Worm (Caenorhabditis elegans) whole organism, mixed stage, embryonic: ENCODE measurements around the gene C05E11.2.
A peak's percentile ranks its signal among the peaks of the same experiment; 100 is the strongest.

Source experiments
- M03D4.4 ChIP-seq: sonication (generic microtip); optimal IDR thresholded peaks from 2 replicates; lab custom pipeline; 2017; ENCODE audit warnings: mild to moderate bottlenecking, missing genetic modification characterization, missing compliant biosample characterization
- bed-3 ChIP-seq: fragments of 200-800 bp; sonication (Bioruptor generic); optimal IDR thresholded peaks from 3 replicates; lab custom pipeline; 2018; ENCODE audit warnings: mild to moderate bottlenecking, missing genetic modification characterization, moderate library complexity, missing compliant biosample characterization
- ceh-39 ChIP-seq: fragments of 150-350 bp; optimal IDR thresholded peaks from 2 replicates; lab custom pipeline; 2014; ENCODE audit warnings: missing biosample characterization, missing genetic modification characterization
- ceh-83 ChIP-seq: fragments of 200-800 bp; sonication (Bioruptor generic); optimal IDR thresholded peaks from 2 replicates; lab custom pipeline; 2018; ENCODE audit warnings: mild to moderate bottlenecking, missing genetic modification characterization, missing compliant biosample characterization
- ces-1 ChIP-seq: fragments of 150-350 bp; optimal IDR thresholded peaks from 2 replicates; lab custom pipeline; 2014; ENCODE audit warnings: missing biosample characterization, missing genetic modification reagents, missing genetic modification characterization
- cnd-1 ChIP-seq: fragments of 200-800 bp; sonication (Bioruptor generic); optimal IDR thresholded peaks from 2 replicates; lab custom pipeline; 2018; ENCODE audit warnings: mild to moderate bottlenecking, missing genetic modification characterization, missing compliant biosample characterization
- drap-1 ChIP-seq: fragments of 200-800 bp; sonication (Bioruptor generic); optimal IDR thresholded peaks from 3 replicates; lab custom pipeline; 2018; ENCODE audit warnings: mild to moderate bottlenecking, missing genetic modification characterization, missing compliant biosample characterization
- elt-1 ChIP-seq: sonication (generic microtip); optimal IDR thresholded peaks from 2 replicates; lab custom pipeline; 2017; ENCODE audit warnings: missing genetic modification characterization, mild to moderate bottlenecking, missing compliant biosample characterization, antibody characterized with exemption, moderate library complexity, borderline replicate concordance; ENCODE audit not compliant: insufficient read depth
- elt-3 ChIP-seq: fragments of 150-350 bp; optimal IDR thresholded peaks from 2 replicates; lab custom pipeline; 2014; ENCODE audit warnings: missing biosample characterization, missing genetic modification characterization
- flh-1 ChIP-seq: fragments of 200-800 bp; sonication (Bioruptor generic); optimal IDR thresholded peaks from 2 replicates; lab custom pipeline; 2018; ENCODE audit warnings: mild to moderate bottlenecking, missing genetic modification characterization, moderate library complexity, missing compliant biosample characterization
- ham-2 ChIP-seq: fragments of 200-800 bp; sonication (Bioruptor generic); optimal IDR thresholded peaks from 2 replicates; lab custom pipeline; 2018; ENCODE audit warnings: mild to moderate bottlenecking, missing genetic modification characterization, missing compliant biosample characterization
- hlh-1 ChIP-seq: fragments of 150-350 bp; optimal IDR thresholded peaks from 2 replicates; lab custom pipeline; 2014; ENCODE audit warnings: missing biosample characterization, missing genetic modification reagents, missing genetic modification characterization
- lin-13 ChIP-seq: fragments of 150-350 bp; optimal IDR thresholded peaks from 2 replicates; lab custom pipeline; 2014; ENCODE audit warnings: missing biosample characterization, missing genetic modification characterization
- lin-32 ChIP-seq: fragments of 200-800 bp; sonication (Bioruptor generic); optimal IDR thresholded peaks from 2 replicates; lab custom pipeline; 2018; ENCODE audit warnings: mild to moderate bottlenecking, missing genetic modification characterization, missing compliant biosample characterization
- lsy-2 ChIP-seq: fragments of 150-350 bp; optimal IDR thresholded peaks from 2 replicates; lab custom pipeline; 2014; ENCODE audit warnings: missing biosample characterization, missing genetic modification characterization
- mep-1 ChIP-seq: fragments of 150-350 bp; optimal IDR thresholded peaks from 2 replicates; lab custom pipeline; 2017; ENCODE audit warnings: missing biosample characterization, missing genetic modification reagents, missing genetic modification characterization, inconsistent platforms
- mls-2 ChIP-seq: sonication (generic microtip); optimal IDR thresholded peaks from 2 replicates; lab custom pipeline; 2016; ENCODE audit warnings: mild to moderate bottlenecking, missing genetic modification characterization, moderate library complexity, missing compliant biosample characterization
- nhr-12 ChIP-seq: fragments of 150-350 bp; optimal IDR thresholded peaks from 2 replicates; lab custom pipeline; 2014; ENCODE audit warnings: missing biosample characterization, missing genetic modification characterization
- nhr-2 ChIP-seq: fragments of 150-350 bp; optimal IDR thresholded peaks from 2 replicates; lab custom pipeline; 2014; ENCODE audit warnings: missing biosample characterization, missing genetic modification characterization
- nhr-237 ChIP-seq: fragments of 150-350 bp; optimal IDR thresholded peaks from 2 replicates; lab custom pipeline; 2014; ENCODE audit warnings: missing biosample characterization, missing genetic modification characterization
- nhr-28 ChIP-seq: fragments of 150-350 bp; optimal IDR thresholded peaks from 2 replicates; lab custom pipeline; 2014; ENCODE audit warnings: missing biosample characterization, missing genetic modification characterization
- nhr-76 ChIP-seq: sonication (generic microtip); optimal IDR thresholded peaks from 2 replicates; lab custom pipeline; 2017; ENCODE audit warnings: missing biosample characterization, missing genetic modification characterization
- pha-4 ChIP-seq: fragments of 150-350 bp; optimal IDR thresholded peaks from 2 replicates; lab custom pipeline; 2018; ENCODE audit warnings: missing biosample characterization, missing genetic modification reagents, missing genetic modification characterization
- sem-2 ChIP-seq: fragments of 200-800 bp; sonication (Bioruptor generic); optimal IDR thresholded peaks from 2 replicates; lab custom pipeline; 2018; ENCODE audit warnings: mild to moderate bottlenecking, missing genetic modification characterization, missing compliant biosample characterization
- sptf-1 ChIP-seq: sonication (generic microtip); optimal IDR thresholded peaks from 2 replicates; lab custom pipeline; 2017; ENCODE audit warnings: mild to moderate bottlenecking, missing genetic modification characterization, moderate library complexity, missing compliant biosample characterization
- tbx-8 ChIP-seq: fragments of 200-800 bp; sonication (Bioruptor generic); optimal IDR thresholded peaks from 2 replicates; lab custom pipeline; 2018; ENCODE audit warnings: mild to moderate bottlenecking, missing genetic modification characterization, moderate library complexity, missing compliant biosample characterization
- unc-120 ChIP-seq: sonication (generic microtip); optimal IDR thresholded peaks from 2 replicates; lab custom pipeline; 2017; ENCODE audit warnings: missing genetic modification characterization, missing compliant biosample characterization; ENCODE audit not compliant: poor library complexity, severe bottlenecking
- unc-39 ChIP-seq: fragments of 150-350 bp; optimal IDR thresholded peaks from 2 replicates; lab custom pipeline; 2014; ENCODE audit warnings: missing biosample characterization, missing genetic modification characterization
- unc-62 ChIP-seq: fragments of 150-350 bp; optimal IDR thresholded peaks from 2 replicates; lab custom pipeline; 2014; ENCODE audit warnings: missing biosample characterization, missing genetic modification reagents, missing genetic modification characterization
- zip-8 ChIP-seq: fragments of 150-350 bp; optimal IDR thresholded peaks from 2 replicates; lab custom pipeline; 2014; ENCODE audit warnings: missing biosample characterization, missing genetic modification characterization
- ztf-11 ChIP-seq: fragments of 150-350 bp; optimal IDR thresholded peaks from 2 replicates; lab custom pipeline; 2014; ENCODE audit warnings: missing biosample characterization, missing genetic modification characterization

The C05E11.2 gene

DNA sequence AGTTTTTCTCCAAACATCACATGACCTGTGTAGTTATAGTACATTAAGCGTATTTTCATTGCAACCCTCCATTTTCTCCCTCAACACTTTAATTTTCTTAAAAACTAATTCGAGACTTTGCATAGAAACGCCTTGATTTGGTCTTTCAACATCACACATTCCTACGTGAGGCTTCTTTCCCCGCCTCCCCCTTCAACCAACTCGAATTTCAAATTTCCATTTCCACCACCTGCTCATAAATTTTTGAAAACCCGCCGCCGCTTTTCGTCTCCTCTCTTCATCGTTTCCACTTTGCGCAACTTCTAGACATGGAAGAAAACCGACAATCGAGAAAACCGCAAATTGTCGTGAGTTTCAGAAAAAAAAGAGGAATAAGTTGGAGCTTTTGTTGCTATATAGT is 8.8 kb upstream of the C05E11.2 start, which contains the start of gene C05E11.3:
Gene C05E11.3, plus strand, starts transcription at position 301 of the 400 bp plus-strand sequence.
- TF ChIP-seq ces-1 (GFP tag; lab: Kevin White, UChicago) (no peak), pha-4 (tag; lab: Kevin White, UChicago) (no peak), unc-39 (no peak), mls-2 (no peak), ceh-39 (no peak), ham-2 (GFP tag; lab: Kevin White, UChicago) (no peak), nhr-76 (tag; lab: Kevin White, UChicago) (no peak), tbx-8 (no peak), unc-120 (no peak), ceh-83 (GFP tag; lab: Kevin White, UChicago) (no peak), lsy-2 (tag; lab: Kevin White, UChicago) (no peak), elt-1 (tag; lab: Kevin White, UChicago) (no peak), unc-62 (no peak), nhr-12 (tag; lab: Kevin White, UChicago) (no peak), zip-8 (tag; lab: Kevin White, UChicago) (no peak), bed-3 (no peak)

- TF ChIP-seq unc-39 (no peak), ztf-11 (no peak), sptf-1 (tag; lab: Kevin White, UChicago) (no peak), cnd-1 (tag; lab: Kevin White, UChicago) (no peak), drap-1 (GFP tag; lab: Kevin White, UChicago) (no peak), elt-1 (tag; lab: Kevin White, UChicago) (no peak), ces-1 (GFP tag; lab: Kevin White, UChicago) (no peak), nhr-237 (tag; lab: Kevin White, UChicago) (no peak), nhr-28 (tag; lab: Kevin White, UChicago) (no peak), M03D4.4 (no peak)
Observed at ce11 chrX:4578581-4578980, 8.1 kb upstream of the C05E11.2 start.

DNA sequence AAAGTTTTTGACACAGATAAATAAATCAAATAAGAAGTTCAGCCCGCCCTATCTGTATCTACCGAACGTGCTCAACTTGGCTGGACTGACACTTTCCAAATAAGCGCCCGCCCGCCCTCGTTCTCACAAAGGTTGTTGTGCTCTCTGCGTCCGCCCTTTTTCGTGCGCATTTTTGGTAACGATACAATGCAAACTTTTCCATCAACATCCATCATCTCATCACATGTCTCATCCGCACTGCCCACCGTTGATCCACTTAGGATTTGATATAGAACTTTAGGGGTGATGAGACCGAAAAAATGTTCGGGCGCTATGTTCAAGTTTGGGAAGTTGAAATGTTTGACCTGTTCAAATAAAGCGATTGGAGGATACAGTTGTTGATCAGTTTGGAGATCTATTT is 1.1 kb upstream of the C05E11.2 start, which contains the start of gene C05E11.7:
Gene C05E11.7, minus strand, starts transcription at position 101 of the 400 bp plus-strand sequence.
- no peak for TF ChIP-seq flh-1 (GFP tag; lab: Kevin White, UChicago)

- TF ChIP-seq lsy-2 (tag; lab: Kevin White, UChicago) (peak; percentile 41), lin-32 (GFP tag; lab: Kevin White, UChicago) (no peak), mep-1 (tag; lab: Kevin White, UChicago) (peak; percentile 48), hlh-1 (tag; lab: Kevin White, UChicago) (peak; percentile 18), ces-1 (GFP tag; lab: Kevin White, UChicago) (peak; percentile 68), lin-13 (peak; percentile 63)
Observed at ce11 chrX:4587934-4588333, 1.2 kb downstream of the C05E11.2 start.

ce11 chrX:4588462-4588861 is 1.7 kb downstream of the C05E11.2 start, which contains the start of gene lnp-1:
Gene lnp-1 (plus strand): TSS chrX:4588762.
- TF ChIP-seq pha-4 (tag; lab: Kevin White, UChicago) = no peak
- no peak for TF ChIP-seq sem-2 (GFP tag; lab: Kevin White, UChicago)
- TF ChIP-seq elt-3 (tag; lab: Kevin White, UChicago) = no peak
- TF ChIP-seq lin-13 = no peak
- no peak for TF ChIP-seq nhr-28 (tag; lab: Kevin White, UChicago)
- TF ChIP-seq unc-120 = no peak
- TF ChIP-seq sptf-1 (tag; lab: Kevin White, UChicago) = no peak
- TF ChIP-seq nhr-2 (tag; lab: Kevin White, UChicago) = no peak
- no peak for TF ChIP-seq nhr-237 (tag; lab: Kevin White, UChicago)
- no peak for TF ChIP-seq mls-2
- TF ChIP-seq, all 35 proteins: peak for 0

ce11 chrX:4592250-4592649 is 5.5 kb downstream of the C05E11.2 start, which contains the start of gene flp-12:
Gene flp-12 (minus strand): TSS chrX:4592350.
- no peak for TF ChIP-seq unc-39
- TF ChIP-seq bed-3 = no peak
- TF ChIP-seq zip-8 (tag; lab: Kevin White, UChicago) = no peak
- no peak for TF ChIP-seq lin-32 (GFP tag; lab: Kevin White, UChicago)
- TF ChIP-seq elt-3 (tag; lab: Kevin White, UChicago) = no peak
- TF ChIP-seq ceh-83 (GFP tag; lab: Kevin White, UChicago) = no peak
- no peak for TF ChIP-seq nhr-12 (tag; lab: Kevin White, UChicago)
- TF ChIP-seq M03D4.4 = no peak
- no peak for TF ChIP-seq tbx-8
- TF ChIP-seq drap-1 (GFP tag; lab: Kevin White, UChicago) = no peak
- TF ChIP-seq ztf-11 = no peak
- no peak for TF ChIP-seq lin-13
- no peak for TF ChIP-seq nhr-237 (tag; lab: Kevin White, UChicago)
- TF ChIP-seq mls-2 = no peak
- TF ChIP-seq sptf-1 (tag; lab: Kevin White, UChicago) = no peak
- no peak for TF ChIP-seq mep-1 (tag; lab: Kevin White, UChicago)
